Fruit fly (Drosophila melanogaster): Measurements from ENCODE around the gene CG6980.

DNA sequence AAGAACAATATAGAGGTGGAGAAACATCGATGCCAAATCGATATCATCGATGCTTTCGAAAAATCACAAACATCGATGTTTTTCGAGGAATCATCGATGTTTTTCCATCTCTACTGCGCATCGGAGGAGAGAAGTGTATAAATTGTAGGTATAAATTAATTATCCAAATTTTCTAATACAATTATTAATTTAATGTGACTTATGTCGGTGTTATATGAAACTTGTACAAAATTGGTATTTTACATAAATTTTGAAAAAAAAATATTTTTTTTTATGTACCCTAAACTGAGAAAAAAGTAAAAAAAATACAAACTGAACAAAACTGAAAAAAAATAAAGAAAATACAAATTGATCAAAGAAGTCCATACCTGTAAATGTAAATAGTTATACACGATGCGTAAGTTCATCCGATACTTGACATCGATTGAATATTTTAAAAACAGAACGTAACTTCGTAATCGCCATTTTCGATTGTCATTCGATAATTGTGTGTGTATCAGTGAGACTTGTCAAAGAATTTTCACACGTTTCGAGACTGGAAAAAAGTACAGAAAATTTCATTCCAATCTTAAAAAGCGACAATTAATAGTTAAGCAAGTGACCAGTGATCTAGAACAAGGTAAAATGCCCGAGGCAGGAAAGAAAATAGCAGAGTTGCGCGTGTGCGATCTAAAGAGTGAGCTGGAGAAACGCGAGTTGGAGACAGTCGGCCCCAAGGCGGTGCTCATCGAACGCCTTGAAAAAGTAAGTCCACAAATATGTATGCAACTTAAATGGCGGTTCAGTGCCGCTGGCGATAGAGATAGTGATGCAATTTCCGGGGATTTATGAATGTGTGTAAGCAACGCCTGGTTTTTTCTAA is 9.8 kb downstream of the CG6980 start, which contains the start of the genes CG5808 and Saf-B:
- TF ChIP-seq usp (GFP tag; optimal IDR thresholded peaks at IDR 0.05) (no peak), EcR (GFP tag; optimal IDR thresholded peaks at IDR 0.05) (no peak)

All from whole organism.